Fruit fly (Drosophila melanogaster) whole organism, adult: ENCODE data around the gene CG45154.

Experiments used
- CG11617 ChIP-seq: fragments of 200-800 bp; sonication (Bioruptor generic); optimal IDR thresholded peaks from 2 replicates; lab custom pipeline; 2017; ENCODE audit warnings: mild to moderate bottlenecking, missing biosample characterization, missing genetic modification reagents, missing genetic modification characterization
- CG14711 ChIP-seq: fragments of 200-800 bp; sonication (Bioruptor generic); optimal IDR thresholded peaks from 2 replicates; lab custom pipeline; 2018; ENCODE audit warnings: missing biosample characterization, mild to moderate bottlenecking, missing genetic modification characterization, moderate library complexity
- CG33017 ChIP-seq: fragments of 200-800 bp; sonication (Bioruptor generic); optimal IDR thresholded peaks from 2 replicates; lab custom pipeline; 2018; ENCODE audit warnings: missing biosample characterization, mild to moderate bottlenecking, missing genetic modification characterization, moderate library complexity
- CG5204 ChIP-seq: fragments of 200-800 bp; sonication (Bioruptor generic); optimal IDR thresholded peaks from 2 replicates; lab custom pipeline; 2016; ENCODE audit warnings: missing biosample characterization, missing genetic modification characterization
- CG7101 ChIP-seq: fragments of 200-800 bp; sonication (Bioruptor generic); optimal IDR thresholded peaks from 2 replicates; lab custom pipeline; 2018; ENCODE audit warnings: missing biosample characterization, mild to moderate bottlenecking, missing genetic modification characterization, moderate library complexity
- Clk ChIP-seq: fragments of 200-800 bp; sonication (Bioruptor generic); optimal IDR thresholded peaks from 2 replicates; lab custom pipeline; 2017; ENCODE audit warnings: missing biosample characterization, missing genetic modification characterization
- Crg-1 ChIP-seq: fragments of 200-800 bp; sonication (Bioruptor generic); optimal IDR thresholded peaks from 2 replicates; lab custom pipeline; 2016; ENCODE audit warnings: missing biosample characterization, missing genetic modification characterization
- bab1 ChIP-seq: fragments of 200-800 bp; sonication (Bioruptor generic); optimal IDR thresholded peaks from 3 replicates; lab custom pipeline; 2019; ENCODE audit warnings: missing biosample characterization, mild to moderate bottlenecking, missing genetic modification characterization, moderate library complexity
- cic ChIP-seq: fragments of 200-800 bp; sonication (Bioruptor generic); optimal IDR thresholded peaks from 2 replicates; lab custom pipeline; 2017; ENCODE audit warnings: missing biosample characterization, mild to moderate bottlenecking, missing genetic modification characterization, moderate library complexity
- cnc ChIP-seq, 2 experiments: fragments of >200 bp; optimal IDR thresholded peaks; 2 replicates each; lab custom pipeline; 2017
- pad ChIP-seq: fragments of 200-800 bp; sonication (Bioruptor generic); optimal IDR thresholded peaks from 3 replicates; lab custom pipeline; 2017; ENCODE audit warnings: missing biosample characterization, missing genetic modification characterization, mild to moderate bottlenecking, moderate library complexity, missing genetic modification reagents

DNA sequence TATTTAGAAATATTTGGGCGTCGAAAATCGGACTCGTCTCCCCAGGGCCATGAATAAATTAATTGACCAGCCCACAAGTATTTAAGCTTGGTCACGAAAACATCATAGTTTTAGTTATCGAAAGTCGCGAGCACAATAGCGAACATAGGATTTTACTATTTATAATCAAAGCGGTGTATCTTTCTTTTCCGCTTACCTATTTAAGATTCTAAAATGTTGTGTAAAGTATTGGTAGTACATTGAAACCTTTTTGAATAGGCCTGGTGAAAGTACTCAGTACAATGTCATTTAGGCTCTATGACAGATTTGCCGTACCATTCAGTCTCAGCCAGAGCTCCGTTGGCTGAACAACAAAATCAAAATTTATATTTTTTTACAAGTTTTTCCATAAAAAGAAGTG is 46.1 kb upstream of the CG45154 start, which contains the start of gene ccb:
- TF ChIP-seq Clk (no peak), CG11617 (GFP tag; lab: Kevin White, UChicago) (no peak), pad (GFP tag; lab: Kevin White, UChicago) (no peak), cic (GFP tag; lab: Kevin White, UChicago) (no peak), CG5204 (GFP tag; lab: Kevin White, UChicago) (no peak), CG33017 (tag; lab: Kevin White, UChicago) (no peak), CG7101 (tag; lab: Kevin White, UChicago) (no peak), CG14711 (tag; lab: Kevin White, UChicago) (no peak), bab1 (GFP tag; lab: Kevin White, UChicago) (no peak), cnc (optimal IDR thresholded peaks at IDR 0.05; lab: Kevin White, UChicago) (no peak), Crg-1 (GFP tag; lab: Kevin White, UChicago) (no peak)
